Worm (Caenorhabditis elegans) whole organism, young adult: Measurements from ENCODE around the gene aat-2.
A peak's percentile ranks its signal among the peaks of the same experiment; 100 is the strongest.

ENCODE experiments used
- B0019.2 ChIP-seq: fragments of 200-800 bp; sonication (Bioruptor generic); conservative IDR thresholded peaks from 2 replicates; pipeline ENCODE4 v1.3.6; 2022; ENCODE audit warnings: missing genetic modification reagents, missing genetic modification characterization, missing compliant biosample characterization
- B0336.3 ChIP-seq: fragments of 200-800 bp; sonication (Bioruptor generic); IDR thresholded peaks from 2 replicates; pipeline ENCODE4 v1.3.6; 2022; ENCODE audit warnings: missing genetic modification characterization, missing compliant biosample characterization
- ama-1 ChIP-seq, 3 experiments: fragments of 150-350 bp in 1 of 3; sonication (generic microtip) in 2 of 3; optimal IDR thresholded peaks; 2 replicates each; lab custom pipeline; 2014 to 2018; ENCODE audit warnings: missing biosample characterization in 2 of 3, missing genetic modification characterization in 2 of 3, missing genetic modification reagents in 2 of 3
- dpl-1 ChIP-seq: fragments of 150-350 bp; optimal IDR thresholded peaks from 2 replicates; lab custom pipeline; 2014; ENCODE audit warnings: missing biosample characterization, missing genetic modification reagents, missing genetic modification characterization
- hlh-12 ChIP-seq: sonication (generic microtip); optimal IDR thresholded peaks from 2 replicates; lab custom pipeline; 2016; ENCODE audit warnings: missing genetic modification characterization, missing compliant biosample characterization
- hmg-1.2 ChIP-seq: fragments of 200-800 bp; sonication (Bioruptor generic); IDR thresholded peaks from 2 replicates; pipeline ENCODE4 v1.3.6; 2022; ENCODE audit warnings: missing genetic modification reagents, missing genetic modification characterization, missing compliant biosample characterization
- hmg-20 ChIP-seq: fragments of 200-800 bp; sonication (Bioruptor generic); IDR thresholded peaks from 2 replicates; pipeline ENCODE4 v1.3.6; 2022; ENCODE audit warnings: missing genetic modification reagents, missing genetic modification characterization, missing compliant biosample characterization
- nhr-80 ChIP-seq: sonication (generic microtip); optimal IDR thresholded peaks from 2 replicates; lab custom pipeline; 2016; ENCODE audit warnings: missing genetic modification characterization, missing compliant biosample characterization
- snpc-4 ChIP-seq, 5 experiments: fragments of 150-350 bp in 1 of 5; sonication (generic microtip) in 4 of 5; optimal IDR thresholded peaks; 2 replicates each; lab custom pipeline; 2014 to 2018; ENCODE audit warnings: missing genetic modification characterization in 5 of 5, missing biosample characterization in 3 of 5, antibody characterized with exemption in 2 of 5, mild to moderate bottlenecking in 2 of 5, missing compliant biosample characterization in 2 of 5, missing genotype in 2 of 5, moderate library complexity in 2 of 5, missing genetic modification reagents in 1 of 5
- sptf-2 ChIP-seq: fragments of 200-800 bp; sonication (Bioruptor generic); optimal IDR thresholded peaks from 2 replicates; lab custom pipeline; 2018; ENCODE audit warnings: mild to moderate bottlenecking, missing genetic modification characterization, missing compliant biosample characterization

DNA sequence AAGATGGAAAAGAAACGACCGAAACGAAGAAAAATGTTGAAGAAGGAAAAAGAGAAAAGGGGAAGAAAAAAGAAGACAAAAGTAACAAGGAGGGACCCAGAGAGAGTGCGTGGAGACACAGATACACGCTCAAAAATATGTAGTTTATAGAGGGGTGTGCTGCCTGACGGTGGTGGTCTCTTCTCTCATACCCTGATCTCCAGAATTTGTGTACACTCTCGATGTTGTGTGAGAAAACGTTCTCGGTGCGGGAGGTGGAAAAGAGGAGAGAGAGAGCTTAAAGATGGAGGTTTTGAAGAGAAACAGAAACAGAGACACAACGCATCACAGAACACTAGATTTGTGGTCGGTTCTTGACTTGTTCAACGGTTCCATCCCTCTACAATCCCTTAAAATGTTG, 27.4 kb upstream of the aat-2 start:
- TF ChIP-seq ama-1 (optimal IDR thresholded peaks at IDR 0.05; lab: Kevin White, UChicago) (no peak), ama-1 (GFP tag; optimal IDR thresholded peaks at IDR 0.05; lab: Kevin White, UChicago) (no peak), hmg-1.2 (GFP tag; lab: Robert Waterston, UW) (peak; percentile 66; the same call in 1 of the 2 replicates), B0019.2 (GFP tag; lab: Robert Waterston, UW) (no peak), B0336.3 (GFP tag; lab: Robert Waterston, UW) (no peak), sptf-2 (GFP tag; lab: Kevin White, UChicago) (no peak), hmg-20 (GFP tag; lab: Robert Waterston, UW) (no peak), nhr-80 (tag; lab: Kevin White, UChicago) (no peak), snpc-4 (GFP tag; optimal IDR thresholded peaks at IDR 0.05; lab: Kevin White, UChicago) (peak; percentile 5), snpc-4 (tag; optimal IDR thresholded peaks at IDR 0.05; lab: Kevin White, UChicago) (no peak), dpl-1 (GFP tag; lab: Kevin White, UChicago) (no peak), hlh-12 (no peak)
